Fruit fly (Drosophila melanogaster) whole organism: ENCODE results near the gene Teh1.

Source experiments
- CG8478 ChIP-seq: fragments of >200 bp; optimal IDR thresholded peaks from 2 replicates; lab custom pipeline; 2018; ENCODE audit warnings: inconsistent platforms
- Dll ChIP-seq: fragments of >200 bp; optimal IDR thresholded peaks from 2 replicates; lab custom pipeline; 2017
- EcR ChIP-seq, 2 experiments: fragments of >200 bp; optimal IDR thresholded peaks; 2 replicates each; lab custom pipeline; 2017; ENCODE audit warnings: missing biosample characterization in 2 of 2, missing genetic modification characterization in 2 of 2, missing genetic modification reagents in 2 of 2
- pan ChIP-seq: fragments of >200 bp; optimal IDR thresholded peaks from 2 replicates; lab custom pipeline; 2017
- psq ChIP-seq: fragments of >200 bp; optimal IDR thresholded peaks from 2 replicates; lab custom pipeline; 2017
- usp ChIP-seq: fragments of >200 bp; optimal IDR thresholded peaks from 2 replicates; lab custom pipeline; 2017; ENCODE audit warnings: missing biosample characterization, missing genetic modification characterization, mixed read lengths

Teh1 gene

dm6 chr3R:9784341-9785062 is 83.4 kb downstream of the Teh1 start, which contains the start of the genes MtnA and CG8500:
Gene MtnA, minus strand, starts transcription at chr3R:9784370.
Gene CG8500, plus strand, starts transcription at chr3R:9784653.
- no peak for TF ChIP-seq pan (lab: Kevin White, UChicago)
- TF ChIP-seq psq (lab: Kevin White, UChicago), result no peak
- TF ChIP-seq CG8478 (lab: Kevin White, UChicago), result peak; percentile 11

DNA sequence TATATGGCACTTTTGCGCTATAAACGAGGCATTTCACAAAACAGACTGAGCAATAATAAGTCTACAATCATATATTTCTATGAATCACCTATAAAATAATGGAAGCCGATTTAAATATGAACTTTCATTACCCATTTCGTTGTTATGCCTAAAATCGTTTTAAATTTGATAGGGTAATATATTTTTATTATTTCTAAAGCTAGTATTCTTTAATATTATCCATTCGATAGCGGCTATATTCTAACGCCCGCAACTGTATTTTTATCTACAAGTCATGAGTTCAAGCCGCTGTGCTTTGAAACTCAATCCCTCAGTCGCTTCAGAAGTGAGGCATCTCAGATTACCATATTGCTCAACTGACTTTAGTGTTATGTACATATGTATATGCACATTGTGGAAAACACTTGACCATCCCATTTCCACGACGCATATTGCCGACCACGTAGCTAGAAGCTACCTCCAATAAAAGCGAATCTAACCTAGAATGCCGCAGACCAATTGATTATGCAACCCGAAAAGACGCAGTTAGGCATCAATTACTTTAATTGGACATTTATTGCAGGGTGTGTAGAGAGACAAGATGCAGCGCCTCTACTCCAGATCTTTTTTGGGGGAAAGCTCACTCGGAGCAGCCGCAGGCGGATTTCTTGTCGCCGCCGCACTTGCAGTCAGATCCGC is 84.5 kb downstream of the Teh1 start:
- TF ChIP-seq EcR (GFP tag; optimal IDR thresholded peaks at IDR 0.05; lab: Kevin White, UChicago) (no peak), CG8478 (lab: Kevin White, UChicago) (no peak), usp (no peak), psq (lab: Kevin White, UChicago) (no peak), pan (lab: Kevin White, UChicago) (no peak), Dll (lab: Kevin White, UChicago) (no peak)

DNA sequence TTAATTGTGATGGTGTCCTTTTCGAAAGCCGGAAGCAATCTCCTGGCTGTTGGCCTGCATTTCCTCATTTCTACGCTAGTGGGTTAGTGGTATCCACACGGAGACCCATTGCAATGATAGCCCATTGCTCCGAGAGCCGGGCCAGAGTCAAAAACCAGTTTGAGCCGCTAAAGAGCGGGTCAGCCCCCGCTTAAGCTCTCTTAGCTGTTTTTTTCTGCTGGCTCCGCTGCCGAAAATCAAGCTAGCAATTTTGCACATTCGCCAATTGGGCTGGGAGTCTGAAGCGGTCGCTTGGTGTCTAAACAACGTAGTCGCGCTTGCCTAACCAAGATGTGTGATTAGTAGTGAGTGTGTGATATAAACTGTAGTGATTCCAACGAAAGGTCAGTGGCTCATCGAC is 88.2 kb downstream of the Teh1 start, which contains the start of gene CG12947:
CG12947 (plus strand) TSS at position 301 of the 400 bp plus-strand sequence.
- TF ChIP-seq Dll (lab: Kevin White, UChicago) (no peak), usp (no peak), pan (lab: Kevin White, UChicago) (no peak), CG8478 (lab: Kevin White, UChicago) (no peak)

dm6 chr3R:9777941-9778360 is 90.0 kb downstream of the Teh1 start, which contains the start of gene RpS29:
Gene RpS29, plus strand, starts transcription at chr3R:9778042.
- no peak for TF ChIP-seq psq (lab: Kevin White, UChicago)
- TF ChIP-seq usp, result no peak
- no peak for TF ChIP-seq EcR (GFP tag; optimal IDR thresholded peaks at IDR 0.05; lab: Kevin White, UChicago)
- TF ChIP-seq pan (lab: Kevin White, UChicago), result no peak
- no peak for TF ChIP-seq Dll (lab: Kevin White, UChicago)
- TF ChIP-seq CG8478 (lab: Kevin White, UChicago), result no peak
